Worm (Caenorhabditis elegans): ENCODE measurements around the gene mib-1.

- TF ChIP-seq flt-1 (GFP tag; IDR thresholded peaks at IDR 0.05): no peak
- TF ChIP-seq B0310.2 (tag; optimal IDR thresholded peaks at IDR 0.05): no peak
- no peak for TF ChIP-seq hnd-1 (tag; optimal IDR thresholded peaks at IDR 0.05)
- TF ChIP-seq tra-4 (tag; optimal IDR thresholded peaks at IDR 0.05): no peak
- no peak for TF ChIP-seq tbx-11 (GFP tag; IDR thresholded peaks at IDR 0.05)
- TF ChIP-seq ama-1 (optimal IDR thresholded peaks at IDR 0.05): no peak
- TF ChIP-seq ceh-13 (GFP tag; optimal IDR thresholded peaks at IDR 0.05): no peak
Measured at ce11 chrIII:11262089-11262488, 28.4 kb downstream of the mib-1 start.

Measured in whole organism, early embryonic.